Worm (Caenorhabditis elegans) whole organism, early embryonic: ENCODE results near the gene nhr-242.

Source experiments
- aly-1 ChIP-seq: sonication (generic microtip); optimal IDR thresholded peaks from 2 replicates; lab custom pipeline; 2016; ENCODE audit warnings: missing genetic modification characterization, missing compliant biosample characterization
- ama-1 ChIP-seq: fragments of 150-350 bp; optimal IDR thresholded peaks from 2 replicates; lab custom pipeline; 2014
- ceh-13 ChIP-seq: fragments of 200-800 bp; sonication (Bioruptor generic); optimal IDR thresholded peaks from 2 replicates; lab custom pipeline; 2018; ENCODE audit warnings: mild to moderate bottlenecking, missing genetic modification characterization, missing compliant biosample characterization
- ceh-36 ChIP-seq: sonication (generic microtip); optimal IDR thresholded peaks from 2 replicates; lab custom pipeline; 2016; ENCODE audit warnings: missing genetic modification characterization, inconsistent platforms, missing compliant biosample characterization
- flt-1 ChIP-seq: fragments of 200-800 bp; sonication (Bioruptor generic); IDR thresholded peaks from 2 replicates; pipeline ENCODE4 v1.3.6; 2022; ENCODE audit warnings: missing genetic modification characterization, missing compliant biosample characterization
- hmg-4 ChIP-seq: fragments of 200-800 bp; sonication (Bioruptor generic); optimal IDR thresholded peaks from 2 replicates; lab custom pipeline; 2018; ENCODE audit warnings: mild to moderate bottlenecking, missing genetic modification characterization, missing compliant biosample characterization
- hnd-1 ChIP-seq: sonication (generic microtip); optimal IDR thresholded peaks from 2 replicates; lab custom pipeline; 2016; ENCODE audit warnings: missing genetic modification characterization, missing compliant biosample characterization
- scrt-1 ChIP-seq: fragments of 200-800 bp; sonication (Bioruptor generic); IDR thresholded peaks from 2 replicates; pipeline ENCODE4 v1.3.6; 2022; ENCODE audit warnings: missing genetic modification characterization, missing compliant biosample characterization
- sea-1 ChIP-seq: fragments of 200-800 bp; sonication (Bioruptor generic); conservative IDR thresholded peaks from 2 replicates; pipeline ENCODE4 v1.3.6; 2022; ENCODE audit warnings: missing genetic modification characterization, missing compliant biosample characterization
- tbx-11 ChIP-seq: fragments of 200-800 bp; sonication (Bioruptor generic); IDR thresholded peaks from 2 replicates; pipeline ENCODE4 v1.3.6; 2022; ENCODE audit warnings: missing genetic modification characterization, missing compliant biosample characterization
- tbx-37 ChIP-seq: fragments of 200-800 bp; sonication (Bioruptor generic); conservative IDR thresholded peaks from 2 replicates; pipeline ENCODE4 v1.3.6; 2022; ENCODE audit warnings: missing genetic modification reagents, missing genetic modification characterization, missing compliant biosample characterization
- tra-4 ChIP-seq: sonication (generic microtip); optimal IDR thresholded peaks from 2 replicates; lab custom pipeline; 2017; ENCODE audit warnings: missing genetic modification characterization, missing compliant biosample characterization

- no peak for TF ChIP-seq ama-1 (lab: Kevin White, UChicago)
- no peak for TF ChIP-seq scrt-1 (GFP tag; lab: Robert Waterston, UW)
- TF ChIP-seq flt-1: no peak
- TF ChIP-seq aly-1: no peak
- no peak for TF ChIP-seq hmg-4 (GFP tag; lab: Kevin White, UChicago)
- TF ChIP-seq ceh-36 (tag; lab: Kevin White, UChicago): no peak
- no peak for TF ChIP-seq tra-4
- no peak for TF ChIP-seq tbx-11 (GFP tag; lab: Robert Waterston, UW)
- TF ChIP-seq hnd-1 (tag; lab: Kevin White, UChicago): no peak
- no peak for TF ChIP-seq tbx-37 (GFP tag; lab: Robert Waterston, UW)
- no peak for TF ChIP-seq ceh-13 (GFP tag; lab: Kevin White, UChicago)
- TF ChIP-seq sea-1 (GFP tag; lab: Robert Waterston, UW): no peak
Observed at ce11 chrIV:2561358-2561757, 20.0 kb downstream of the nhr-242 start, which contains the start of gene Y69A2AR.46.
